Fruit fly (Drosophila melanogaster): ENCODE measurements around the gene Kul.

Gene Kul

DNA sequence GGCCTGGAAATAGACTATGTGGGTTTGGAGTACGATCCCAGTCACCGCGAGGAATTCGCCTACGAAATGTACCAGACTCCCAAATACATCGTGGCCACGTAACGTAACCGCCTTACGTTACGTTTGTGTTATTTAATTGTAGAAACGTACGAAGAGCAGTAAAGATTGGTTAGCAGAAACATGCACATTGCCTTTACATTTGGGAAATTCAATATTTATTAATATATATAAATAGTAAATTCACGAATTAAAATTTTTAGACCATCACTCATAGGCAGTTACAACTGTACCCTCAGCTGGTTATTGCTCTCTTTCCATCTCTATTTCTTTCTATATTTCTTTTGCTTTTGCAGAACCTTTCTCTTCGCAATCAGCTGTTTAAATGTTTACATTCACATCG is 12.3 kb downstream of the Kul start, which contains the start of gene Gnpnat (continued):
- peak; percentile 69 for TF ChIP-seq CG7839 (tag; optimal IDR thresholded peaks at IDR 0.05)
- no peak for TF ChIP-seq CG1647 (GFP tag; optimal IDR thresholded peaks at IDR 0.05)
- no peak for TF ChIP-seq Sry-β (GFP tag; optimal IDR thresholded peaks at IDR 0.05)
- no peak for TF ChIP-seq CG17568 (GFP tag; optimal IDR thresholded peaks at IDR 0.05)
- TF ChIP-seq z (GFP tag; IDR thresholded peaks at IDR 0.05) = no peak
- no peak for TF ChIP-seq chif (GFP tag; optimal IDR thresholded peaks at IDR 0.05)
- no peak for TF ChIP-seq Rfx (GFP tag; IDR thresholded peaks at IDR 0.05)
- no peak for TF ChIP-seq ci (GFP tag; IDR thresholded peaks at IDR 0.05)
- no peak for TF ChIP-seq CG17361 (GFP tag; IDR thresholded peaks at IDR 0.05)
- no peak for TF ChIP-seq ara (GFP tag; IDR thresholded peaks at IDR 0.05)
- TF ChIP-seq zfh2 (GFP tag; optimal IDR thresholded peaks at IDR 0.05) = no peak
- no peak for TF ChIP-seq pan (optimal IDR thresholded peaks at IDR 0.05)
- TF ChIP-seq pan (GFP tag; optimal IDR thresholded peaks at IDR 0.05 in 1 of 2, IDR thresholded peaks at IDR 0.05 in 1 of 2) = no peak
- TF ChIP-seq nerfin-1 (tag; optimal IDR thresholded peaks at IDR 0.05) = peak; percentile 17
- no peak for TF ChIP-seq chn (GFP tag; optimal IDR thresholded peaks at IDR 0.05)
- no peak for TF ChIP-seq CG11696 (GFP tag; IDR thresholded peaks at IDR 0.05)
- TF ChIP-seq CG4854 (GFP tag; optimal IDR thresholded peaks at IDR 0.05) = no peak
- peak; percentile 37 for TF ChIP-seq CG4424 (GFP tag; optimal IDR thresholded peaks at IDR 0.05)
- no peak for TF ChIP-seq Poxn (GFP tag; IDR thresholded peaks at IDR 0.05)
- no peak for TF ChIP-seq bbx (GFP tag; IDR thresholded peaks at IDR 0.05; ENCODE audit: partially characterized antibody)
- no peak for TF ChIP-seq CHES-1-like (GFP tag; optimal IDR thresholded peaks at IDR 0.05)
- TF ChIP-seq Drgx (GFP tag; IDR thresholded peaks at IDR 0.05) = no peak
- TF ChIP-seq en (GFP tag; optimal IDR thresholded peaks at IDR 0.05) = no peak
- TF ChIP-seq Meics (GFP tag; optimal IDR thresholded peaks at IDR 0.05) = peak; percentile 73
- no peak for TF ChIP-seq CG1832 (GFP tag; optimal IDR thresholded peaks at IDR 0.05)
- TF ChIP-seq CG9215 (GFP tag; IDR thresholded peaks at IDR 0.05) = no peak
- TF ChIP-seq lola (GFP tag; optimal IDR thresholded peaks at IDR 0.05) = peak in 1 of 3 experiments; percentile 27
- TF ChIP-seq ro (GFP tag; IDR thresholded peaks at IDR 0.05) = no peak
- TF ChIP-seq CG11560 (tag; IDR thresholded peaks at IDR 0.05) = no peak
- peak; percentile 73 for TF ChIP-seq CG17359 (tag; optimal IDR thresholded peaks at IDR 0.05)
- no peak for TF ChIP-seq CG14014 (GFP tag; IDR thresholded peaks at IDR 0.05)
- no peak for TF ChIP-seq Awh (GFP tag; IDR thresholded peaks at IDR 0.05)
- TF ChIP-seq NC2β (GFP tag; optimal IDR thresholded peaks at IDR 0.05) = no peak
- TF ChIP-seq Atf3 (GFP tag; optimal IDR thresholded peaks at IDR 0.05) = no peak
- peak; percentile 58 for TF ChIP-seq HmgZ (tag; optimal IDR thresholded peaks at IDR 0.05)
- TF ChIP-seq ERR (GFP tag; optimal IDR thresholded peaks at IDR 0.05) = no peak
- peak; percentile 14 for TF ChIP-seq Jarid2 (GFP tag; optimal IDR thresholded peaks at IDR 0.05)
- no peak for TF ChIP-seq fd64A (GFP tag; optimal IDR thresholded peaks at IDR 0.05)
- TF ChIP-seq CTCF (GFP tag; optimal IDR thresholded peaks at IDR 0.05) = no peak
- no peak for TF ChIP-seq Fer2 (tag; optimal IDR thresholded peaks at IDR 0.05)
- peak; percentile 43 for TF ChIP-seq psq (GFP tag; optimal IDR thresholded peaks at IDR 0.05)
- no peak for TF ChIP-seq vnd (GFP tag; IDR thresholded peaks at IDR 0.05; ENCODE audit: partially characterized antibody)
- TF ChIP-seq CG7372 (GFP tag; IDR thresholded peaks at IDR 0.05) = no peak
- TF ChIP-seq usp (GFP tag; optimal IDR thresholded peaks at IDR 0.05) = no peak
- no peak for TF ChIP-seq D19A (tag; optimal IDR thresholded peaks at IDR 0.05)
- TF ChIP-seq Camta (GFP tag; optimal IDR thresholded peaks at IDR 0.05) = no peak
- TF ChIP-seq CG11456 (GFP tag; IDR thresholded peaks at IDR 0.05) = no peak
- no peak for TF ChIP-seq Ptx1 (GFP tag; IDR thresholded peaks at IDR 0.05)
- no peak for TF ChIP-seq CG7357 (GFP tag; IDR thresholded peaks at IDR 0.05)
- TF ChIP-seq CG14050 (GFP tag; IDR thresholded peaks at IDR 0.05) = no peak
- TF ChIP-seq CG13424 (tag; optimal IDR thresholded peaks at IDR 0.05) = peak; percentile 68
- TF ChIP-seq CG42726 (GFP tag; IDR thresholded peaks at IDR 0.05; ENCODE audit: partially characterized antibody) = no peak
- no peak for TF ChIP-seq prd (optimal IDR thresholded peaks at IDR 0.05)
- no peak for TF ChIP-seq prd (GFP tag; IDR thresholded peaks at IDR 0.05)

Measured in whole organism, embryonic.